Worm (Caenorhabditis elegans) whole organism, dauer: ENCODE measurements around the gene col-145.

Experiments
- unc-62 ChIP-seq: sonication (generic microtip); optimal IDR thresholded peaks from 2 replicates; lab custom pipeline; 2017; ENCODE audit warnings: missing biosample characterization, missing genetic modification reagents, missing genetic modification characterization

col-145 gene

DNA sequence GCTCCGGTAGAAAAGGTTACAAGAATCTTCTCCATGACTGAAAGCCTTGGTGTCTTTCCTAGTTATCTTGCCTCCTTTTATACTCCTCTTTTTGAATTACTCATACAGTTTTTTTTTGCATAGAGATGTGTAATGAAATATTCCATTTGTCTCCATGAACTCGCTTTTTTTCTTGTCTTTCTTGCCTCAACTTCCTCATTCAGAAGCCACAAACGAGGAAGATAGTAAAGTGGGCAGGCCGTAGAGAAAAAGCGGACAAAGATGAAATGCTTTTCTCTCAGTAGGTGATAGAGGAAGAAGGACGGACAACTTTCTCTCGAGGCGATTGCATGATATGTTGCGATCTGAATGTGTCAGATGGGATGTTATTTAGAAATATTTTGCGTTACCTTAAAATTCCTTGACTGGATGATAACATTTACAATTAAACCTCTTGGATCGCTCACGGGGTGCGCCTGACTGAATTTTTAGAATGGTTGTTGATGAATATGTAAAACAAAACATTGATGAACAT lies at the start of gene col-145:
Gene col-145, minus strand, starts transcription at position 51 of the 514 bp plus-strand sequence.
- TF ChIP-seq unc-62 (GFP tag; lab: Kevin White, UChicago) = no peak

DNA sequence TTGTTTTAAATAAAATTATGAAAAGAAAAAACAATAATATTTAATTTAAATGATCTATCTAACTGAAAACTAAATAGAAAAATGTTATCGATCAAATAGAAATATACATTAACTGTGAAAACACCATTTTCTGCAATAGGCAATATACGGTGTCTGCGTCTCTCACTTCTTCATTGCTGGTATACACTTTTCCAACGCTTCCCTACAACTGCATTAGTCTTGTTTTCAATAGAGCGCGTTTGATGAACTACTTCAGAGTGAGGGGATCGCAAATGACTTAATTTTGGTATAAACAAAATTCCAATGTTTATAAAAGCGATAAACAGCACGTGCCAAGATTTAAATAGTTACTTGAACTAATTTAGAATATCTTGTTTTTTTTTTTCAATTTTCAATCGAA lies 49.7 kb upstream of the col-145 start:
- TF ChIP-seq unc-62 (GFP tag; lab: Kevin White, UChicago) = no peak

DNA sequence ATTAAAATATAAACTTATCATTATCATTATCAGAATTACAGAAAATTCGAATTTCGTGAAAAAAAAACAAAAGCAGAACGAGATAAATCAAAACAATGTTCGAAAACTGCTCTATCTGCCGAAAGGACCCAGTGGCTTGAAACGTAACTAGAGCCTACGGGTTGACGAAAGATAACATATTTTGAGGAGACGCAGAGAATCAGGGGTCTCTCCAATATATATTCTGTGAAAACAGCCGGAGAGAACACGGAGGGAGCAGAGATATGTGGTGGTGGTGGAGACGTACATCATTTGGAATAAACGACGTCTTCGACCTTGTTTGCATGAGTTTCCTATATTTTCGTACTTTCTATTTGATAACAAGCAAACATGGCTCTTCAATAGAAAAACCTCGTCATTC lies 46.1 kb upstream of the col-145 start:
- TF ChIP-seq unc-62 (GFP tag; lab: Kevin White, UChicago) = no peak

DNA sequence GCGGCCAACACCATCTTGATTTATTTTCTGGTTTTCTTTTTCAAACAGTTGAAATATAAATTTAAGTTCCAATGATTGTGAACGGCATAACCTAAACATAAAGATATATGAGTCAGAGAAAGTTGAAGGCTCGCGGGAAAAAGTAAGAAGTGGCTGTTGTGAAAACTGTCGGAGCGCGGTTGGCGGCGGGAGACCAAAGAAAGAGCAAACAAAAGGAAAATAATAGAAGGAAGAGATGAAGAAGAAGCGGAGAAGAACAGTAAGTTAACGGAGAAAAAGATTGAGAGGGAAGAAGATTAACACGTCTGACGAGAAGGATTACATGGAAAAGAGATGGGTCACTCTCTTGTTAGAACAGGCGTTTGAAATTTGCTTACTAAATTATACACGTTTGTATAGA lies 44.6 kb upstream of the col-145 start, which contains the start of gene inx-10:
Gene inx-10, minus strand, starts transcription at position 101 of the 400 bp plus-strand sequence.
- no peak for TF ChIP-seq unc-62 (GFP tag; lab: Kevin White, UChicago)

DNA sequence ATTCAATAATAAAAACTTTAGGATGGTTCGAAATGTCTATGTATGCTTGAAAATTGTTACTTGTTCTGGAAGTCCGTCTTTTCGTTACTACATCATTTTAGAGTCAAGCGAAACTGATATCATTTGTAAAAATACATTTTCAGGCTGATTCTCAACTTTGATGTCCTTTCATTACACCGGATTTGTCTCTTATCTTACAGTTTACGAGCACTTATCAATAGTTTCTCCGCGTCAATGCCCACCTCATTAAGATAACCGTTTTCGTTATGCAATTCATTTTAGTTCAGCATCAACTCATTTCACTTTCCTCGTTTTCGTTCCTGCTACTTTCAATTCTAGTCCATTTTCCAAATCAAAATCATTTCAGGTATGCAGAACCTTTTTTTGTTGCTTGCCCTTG lies 39.9 kb upstream of the col-145 start, which contains the start of gene asp-2:
Gene asp-2, plus strand, starts transcription at position 368 of the 400 bp plus-strand sequence.
- no peak for TF ChIP-seq unc-62 (GFP tag; lab: Kevin White, UChicago)

DNA sequence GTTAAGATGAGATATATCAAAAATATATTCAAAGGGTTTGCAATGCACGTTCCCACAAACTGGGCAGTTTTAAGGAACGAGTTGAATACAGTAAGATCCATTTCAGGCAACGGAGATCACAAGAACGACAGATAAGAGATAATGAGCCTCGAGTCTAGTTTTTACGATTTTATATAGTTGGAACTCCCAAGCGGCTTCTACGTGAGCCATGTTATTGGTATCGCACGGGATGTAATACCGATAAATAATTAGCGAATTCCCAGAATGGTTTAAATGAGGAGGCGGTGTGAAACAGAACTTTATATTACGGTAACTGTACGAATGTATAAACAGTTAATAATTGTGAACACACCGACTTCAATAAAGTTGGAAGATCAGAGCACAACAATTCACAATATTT lies 36.1 kb upstream of the col-145 start, which contains the start of gene str-177:
Gene str-177, minus strand, starts transcription at position 101 of the 400 bp plus-strand sequence.
- TF ChIP-seq unc-62 (GFP tag; lab: Kevin White, UChicago) = no peak

DNA sequence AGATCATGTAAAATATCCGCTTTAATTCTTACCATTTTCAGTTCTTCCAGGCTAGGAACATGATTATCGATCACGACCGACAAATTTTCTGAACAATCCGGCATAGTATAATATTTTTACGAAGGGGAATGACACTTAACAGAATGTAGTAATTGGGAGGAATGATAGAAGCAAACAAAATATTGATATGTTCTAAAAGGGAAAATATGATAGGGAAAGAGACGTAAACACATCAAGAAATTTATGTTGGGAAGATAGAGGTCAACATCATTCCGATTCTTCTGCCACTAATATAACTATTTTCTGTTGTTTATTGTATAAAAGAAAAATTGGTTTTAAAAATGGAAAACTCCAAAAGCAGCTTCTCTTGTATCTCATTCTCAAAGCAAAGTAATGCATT lies 34.3 kb upstream of the col-145 start, which contains the start of gene C24B5.4:
Gene C24B5.4, minus strand, starts transcription at position 206 of the 400 bp plus-strand sequence.
- TF ChIP-seq unc-62 (GFP tag; lab: Kevin White, UChicago) = no peak

DNA sequence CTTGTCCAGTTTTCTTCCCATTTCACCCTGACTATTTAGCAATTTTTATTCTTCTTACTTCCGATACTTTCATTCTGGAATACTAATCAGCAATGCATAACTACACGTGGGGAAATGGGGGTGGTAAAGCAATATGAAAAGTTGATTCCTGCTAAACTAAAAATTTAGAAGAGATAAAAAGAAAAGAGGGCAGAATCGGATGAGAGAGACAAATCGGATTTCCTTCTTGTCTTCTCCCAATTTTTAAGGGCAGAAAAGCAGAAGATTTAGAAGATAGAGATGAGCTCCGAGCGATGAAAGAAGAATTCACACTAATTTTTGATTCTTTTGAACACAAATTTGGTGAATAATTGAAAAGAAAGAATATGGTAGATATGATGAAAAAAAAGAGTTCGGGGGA lies 31.2 kb upstream of the col-145 start:
- no peak for TF ChIP-seq unc-62 (GFP tag; lab: Kevin White, UChicago)

DNA sequence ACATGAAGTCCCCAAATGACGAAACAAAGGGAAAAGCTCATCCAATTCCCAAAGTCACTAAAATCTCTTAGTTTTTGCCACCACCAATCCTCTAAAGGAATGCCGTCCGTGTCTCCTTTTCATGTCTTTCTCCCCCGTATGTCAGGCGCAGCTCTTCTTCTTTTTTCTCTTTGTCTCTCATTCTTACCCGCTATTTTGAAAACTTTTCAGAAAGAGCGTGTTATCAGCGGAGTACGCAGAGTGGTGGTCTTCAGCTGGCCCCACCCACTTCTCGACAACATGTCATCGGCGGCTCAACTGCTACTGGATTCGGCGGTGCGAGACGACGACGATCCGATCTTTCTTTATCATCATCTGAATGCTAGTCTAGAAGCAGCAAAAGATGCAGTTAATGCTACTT lies 28.6 kb upstream of the col-145 start, which contains the start of gene sphr-1:
Gene sphr-1, plus strand, starts transcription at position 205 of the 400 bp plus-strand sequence.
- TF ChIP-seq unc-62 (GFP tag; lab: Kevin White, UChicago) = no peak

DNA sequence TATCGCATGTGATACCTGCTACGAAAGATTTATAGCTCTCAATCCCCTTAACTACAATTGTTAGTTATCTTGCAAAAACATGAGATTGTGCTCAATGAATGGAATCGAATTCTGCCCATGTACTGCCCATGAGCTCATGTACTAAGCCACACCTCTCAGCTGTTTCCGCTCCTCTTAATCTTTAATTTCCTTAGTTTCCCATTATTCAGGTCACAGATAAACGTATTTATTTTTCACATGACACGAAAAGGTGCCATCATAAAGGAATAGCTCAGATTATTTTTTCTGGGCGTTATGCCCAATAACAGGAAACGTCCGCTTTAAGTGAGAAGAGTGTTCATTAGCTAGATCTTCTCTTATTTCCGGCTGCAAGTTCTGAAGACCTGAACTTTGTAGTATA lies 23.2 kb upstream of the col-145 start:
- no peak for TF ChIP-seq unc-62 (GFP tag; lab: Kevin White, UChicago)

DNA sequence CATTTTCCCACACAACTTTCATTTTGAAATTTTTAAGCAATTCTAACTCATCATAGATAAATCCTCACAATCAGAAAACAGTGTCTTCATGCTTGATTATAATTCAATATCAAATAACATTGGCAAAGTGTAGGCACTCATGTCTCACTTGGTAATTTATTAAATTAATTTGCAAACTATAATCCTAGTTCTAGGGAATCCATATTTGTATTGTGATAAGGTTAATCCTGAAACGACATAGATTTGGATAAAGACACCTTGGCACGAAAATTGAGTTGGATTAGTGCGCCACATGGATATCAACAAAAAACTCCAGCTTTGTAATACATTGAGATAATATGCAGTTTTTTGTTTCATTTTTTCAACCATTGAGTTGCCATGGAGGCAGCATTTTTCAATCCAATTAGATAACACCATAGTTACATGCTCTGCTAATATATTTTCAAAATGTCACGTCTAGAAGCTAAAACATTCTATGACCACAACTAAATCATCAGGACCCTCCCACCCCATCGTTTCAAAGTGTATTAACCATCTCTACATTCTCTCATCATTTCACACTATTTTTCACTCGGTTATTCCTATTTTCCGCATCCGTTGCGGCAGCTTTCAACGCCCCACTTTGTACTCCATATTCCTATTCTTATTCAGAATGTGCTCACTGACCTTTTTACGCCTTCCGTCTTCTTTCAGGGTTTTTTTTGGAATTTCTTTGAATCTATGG lies 21.1 kb upstream of the col-145 start:
- TF ChIP-seq unc-62 (GFP tag; lab: Kevin White, UChicago) = no peak

DNA sequence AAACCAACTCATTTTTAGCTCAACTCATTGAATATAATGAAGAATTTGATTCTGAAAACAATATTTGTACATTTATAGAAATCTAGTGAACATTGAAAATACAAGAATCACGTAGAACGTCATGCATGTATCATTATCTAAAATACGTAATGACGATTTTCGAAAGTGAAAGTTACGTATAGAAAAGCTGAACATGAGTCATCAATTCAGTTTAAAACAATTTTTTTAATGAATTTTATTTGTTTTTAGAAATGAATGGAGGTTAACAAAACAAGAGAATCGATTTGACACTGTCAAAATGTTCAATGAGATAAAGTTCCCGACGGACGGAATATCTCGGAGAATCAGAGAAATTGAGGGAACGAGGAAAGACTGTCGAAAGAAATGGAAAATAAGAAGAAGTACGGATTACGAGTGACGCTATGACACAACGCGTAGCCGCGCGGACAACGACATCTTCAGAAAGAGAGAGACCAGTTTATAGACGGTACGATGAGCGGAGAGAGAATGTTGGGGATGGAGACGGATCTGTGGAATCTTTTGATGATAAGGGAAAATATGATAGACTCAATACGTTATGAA lies 19.0 kb upstream of the col-145 start, which contains the start of gene ptr-1:
Gene ptr-1, minus strand, starts transcription at position 51 of the 582 bp plus-strand sequence.
- no peak for TF ChIP-seq unc-62 (GFP tag; lab: Kevin White, UChicago)

DNA sequence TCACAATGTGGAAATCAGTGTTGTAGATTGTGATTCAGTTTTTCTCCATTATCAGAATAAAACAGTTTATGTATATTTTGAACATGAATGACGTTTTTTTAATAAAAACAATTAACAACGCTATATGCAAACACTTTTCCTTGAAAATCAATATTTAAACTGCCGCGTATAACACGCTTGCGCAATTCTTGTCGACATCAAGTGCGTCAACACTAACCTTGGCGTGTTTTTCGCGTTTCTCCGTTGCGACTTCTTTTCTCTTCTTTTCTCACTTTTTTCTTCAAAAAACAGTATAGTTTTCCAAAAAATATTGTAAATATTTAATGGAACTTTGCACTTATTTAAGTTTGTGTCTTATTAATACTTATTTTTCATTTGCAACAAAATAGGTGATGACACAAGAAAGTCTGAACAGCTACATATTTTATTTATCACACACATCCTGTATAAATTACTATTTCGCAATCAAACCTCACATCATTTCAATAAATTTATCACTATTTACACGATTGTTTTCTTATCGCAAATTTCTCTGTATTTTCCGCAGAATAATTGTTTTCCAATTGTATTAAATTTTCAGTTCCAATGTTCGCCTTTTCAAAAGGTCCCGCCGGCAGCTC lies 12.5 kb upstream of the col-145 start, which contains the start of gene spas-1:
Gene spas-1, plus strand, starts transcription at position 572 of the 620 bp plus-strand sequence.
- no peak for TF ChIP-seq unc-62 (GFP tag; lab: Kevin White, UChicago)

DNA sequence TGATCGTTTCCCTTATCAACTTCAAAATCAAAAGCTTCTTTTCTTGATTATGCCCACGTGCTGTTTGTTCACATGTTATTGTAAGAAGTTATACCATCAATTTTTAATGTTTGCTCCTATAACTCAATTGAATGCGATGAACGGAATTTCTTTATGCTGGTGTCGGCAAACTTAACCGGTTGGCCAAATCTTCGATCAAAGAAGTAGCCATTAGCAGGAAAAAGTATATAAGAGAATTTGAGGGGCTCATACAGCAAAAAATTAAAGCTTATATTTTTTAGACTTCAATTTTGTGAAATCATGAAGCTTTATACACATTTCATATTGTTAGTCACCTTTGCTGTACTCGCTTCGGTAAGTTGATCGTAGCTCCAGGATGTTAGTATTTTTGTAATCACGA lies 11.0 kb upstream of the col-145 start, which contains the start of gene pqn-16:
Gene pqn-16, plus strand, starts transcription at position 301 of the 400 bp plus-strand sequence.
- TF ChIP-seq unc-62 (GFP tag; lab: Kevin White, UChicago) = no peak

DNA sequence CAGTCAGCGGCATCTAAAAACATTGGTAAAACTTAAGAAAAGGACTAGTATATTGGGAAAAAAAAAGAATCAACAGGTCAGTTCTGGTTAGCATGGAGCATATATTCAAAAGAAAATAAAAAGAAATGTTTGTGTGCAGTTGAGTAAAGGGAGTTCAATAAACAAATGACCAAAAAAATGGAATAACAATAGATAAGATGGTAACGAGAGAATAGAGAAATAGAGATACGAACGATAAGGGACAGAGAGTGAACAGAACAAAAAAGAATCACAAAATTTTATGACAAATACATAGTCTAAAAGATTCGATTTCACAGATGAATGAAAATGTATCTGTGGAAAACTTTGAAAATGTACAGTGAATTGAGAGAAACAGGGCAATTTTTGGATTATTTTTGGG lies 10.2 kb upstream of the col-145 start, which contains the start of gene gad-3:
Gene gad-3, minus strand, starts transcription at position 17 of the 400 bp plus-strand sequence.
- no peak for TF ChIP-seq unc-62 (GFP tag; lab: Kevin White, UChicago)
